Worm (Caenorhabditis elegans): ENCODE data around the gene cutl-22.

Gene cutl-22

DNA sequence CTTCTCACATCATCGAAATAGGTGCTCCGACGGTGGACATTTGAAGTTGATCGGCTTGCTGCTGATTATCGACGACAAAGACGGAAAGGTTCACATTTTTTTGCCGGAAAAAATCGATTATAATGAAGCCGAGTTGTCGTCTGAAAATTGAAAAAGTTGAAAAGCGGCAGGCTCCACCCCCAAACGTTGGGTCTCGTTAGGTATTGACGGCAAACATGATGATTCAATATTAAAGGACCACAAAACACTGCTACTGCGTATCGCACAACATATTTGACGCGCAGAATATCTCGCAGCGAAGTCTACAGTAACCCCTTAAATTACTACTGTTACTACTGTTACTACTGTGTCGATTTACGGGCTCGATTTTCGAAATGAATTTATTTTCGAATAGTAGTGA lies 16.7 kb downstream of the cutl-22 start:
- TF ChIP-seq lsy-12 (tag; optimal IDR thresholded peaks at IDR 0.05): peak; percentile 70
- TF ChIP-seq ama-1 (optimal IDR thresholded peaks at IDR 0.05): peak; percentile 75
- no peak for TF ChIP-seq unc-39 (tag; optimal IDR thresholded peaks at IDR 0.05)
- peak; percentile 33 for TF ChIP-seq nhr-43 (tag; optimal IDR thresholded peaks at IDR 0.05; ENCODE audit: poor library complexity, severe bottlenecking)
- TF ChIP-seq ztf-4 (tag; optimal IDR thresholded peaks at IDR 0.05): peak; percentile 64

DNA sequence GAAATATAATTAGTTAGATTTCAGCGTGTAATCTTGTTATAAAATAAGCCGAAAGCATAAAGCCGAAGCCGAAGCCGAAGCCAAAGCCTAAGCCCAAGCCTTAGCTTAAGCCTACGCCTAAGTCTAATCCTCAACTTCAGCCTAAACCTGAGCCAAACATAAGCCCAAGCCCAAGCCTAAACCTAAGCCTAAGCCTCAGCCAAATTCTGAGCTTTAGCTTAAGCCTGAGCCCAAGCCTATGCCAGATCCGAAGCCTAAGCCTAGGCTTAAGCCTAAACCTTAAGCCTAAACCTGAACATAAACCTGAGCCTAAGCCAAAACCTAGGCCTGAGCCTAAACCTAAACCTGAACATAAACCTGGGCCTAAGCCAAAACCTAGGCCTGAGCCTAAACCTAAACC lies 19.2 kb downstream of the cutl-22 start:
- TF ChIP-seq daf-12 (tag; optimal IDR thresholded peaks at IDR 0.05): no peak
- TF ChIP-seq lsy-12 (tag; optimal IDR thresholded peaks at IDR 0.05): no peak
- no peak for TF ChIP-seq hmg-11 (tag; optimal IDR thresholded peaks at IDR 0.05)
- TF ChIP-seq nhr-12 (tag; optimal IDR thresholded peaks at IDR 0.05): no peak

- TF ChIP-seq egl-5 (tag; optimal IDR thresholded peaks at IDR 0.05) (no peak), nhr-25 (tag; optimal IDR thresholded peaks at IDR 0.05) (peak; percentile 12)
Observed at ce11 chrV:1164196-1164691, 22.7 kb downstream of the cutl-22 start, which contains the start of gene T21H3.5. T21H3.5 (minus strand) TSS chrV:1164293.

- TF ChIP-seq nhr-25 (tag; optimal IDR thresholded peaks at IDR 0.05) (no peak), ama-1 (optimal IDR thresholded peaks at IDR 0.05) (no peak), lin-15B (tag; optimal IDR thresholded peaks at IDR 0.05) (no peak), nhr-237 (tag; optimal IDR thresholded peaks at IDR 0.05) (no peak), ZK546.5 (tag; optimal IDR thresholded peaks at IDR 0.05) (no peak), zag-1 (tag; optimal IDR thresholded peaks at IDR 0.05) (no peak), mml-1 (tag; optimal IDR thresholded peaks at IDR 0.05) (no peak)
Observed at ce11 chrV:1165090-1165761, 23.7 kb downstream of the cutl-22 start, which contains the start of gene ptr-16. ptr-16 (plus strand) TSS chrV:1165711.

DNA sequence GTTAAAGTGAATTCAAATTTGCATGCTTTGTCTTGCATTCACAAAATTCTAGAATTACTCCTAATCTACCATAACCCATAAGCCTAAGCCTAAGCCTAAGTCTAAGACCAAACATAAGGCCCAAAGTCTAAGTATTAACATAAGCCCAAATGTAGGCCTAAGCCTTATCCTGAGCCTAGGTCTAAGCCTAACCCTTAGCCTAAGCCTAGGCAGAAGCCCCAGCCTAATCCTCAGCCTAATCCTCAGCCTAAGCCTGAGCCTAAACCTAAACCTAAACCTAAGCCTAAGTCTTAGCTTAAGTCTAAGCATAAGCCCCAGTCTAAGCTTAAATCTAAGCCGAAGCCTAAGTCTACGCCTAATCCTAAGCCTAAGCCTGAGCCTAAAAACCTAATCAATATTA lies 29.1 kb downstream of the cutl-22 start:
- TF ChIP-seq elt-3 (tag; optimal IDR thresholded peaks at IDR 0.05): no peak

DNA sequence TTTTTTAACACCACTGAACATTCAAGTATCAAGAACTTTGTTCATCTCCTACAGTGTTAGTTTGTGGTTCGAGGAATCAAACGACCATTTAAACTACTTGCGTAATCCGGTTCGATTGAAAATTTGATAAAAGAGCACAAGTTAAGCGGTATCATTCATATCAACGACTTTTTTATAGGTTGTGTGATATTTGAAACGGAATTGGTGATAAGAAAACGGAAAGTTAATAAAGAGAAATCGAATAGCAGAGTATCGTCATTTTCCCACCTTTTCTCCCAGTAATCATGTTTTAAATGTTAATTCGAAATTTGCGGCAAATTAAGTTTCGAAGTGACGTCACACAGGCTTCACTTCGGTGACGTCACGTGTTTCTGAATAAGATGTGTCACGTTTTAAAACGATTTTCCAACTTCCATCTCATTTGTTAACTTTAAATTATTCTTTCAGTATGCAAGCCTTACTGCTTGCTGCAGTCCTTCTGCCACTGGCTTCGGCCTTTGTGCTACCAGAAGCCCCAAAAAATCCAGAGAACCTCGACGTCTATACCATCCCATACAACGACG lies 34.8 kb downstream of the cutl-22 start, which contains the start of gene T21H3.1:
T21H3.1 (plus strand) TSS at position 448 of the 563 bp plus-strand sequence.
- no peak for TF ChIP-seq nhr-23 (tag; optimal IDR thresholded peaks at IDR 0.05)
- no peak for TF ChIP-seq lin-39 (tag; optimal IDR thresholded peaks at IDR 0.05)
- peak; percentile 44 for TF ChIP-seq jun-1 (tag; optimal IDR thresholded peaks at IDR 0.05)
- TF ChIP-seq snpc-4 (tag; optimal IDR thresholded peaks at IDR 0.05): no peak
- peak; percentile 96 for TF ChIP-seq elt-2 (tag; optimal IDR thresholded peaks at IDR 0.05)
- TF ChIP-seq pqm-1 (tag; optimal IDR thresholded peaks at IDR 0.05): peak; percentile 95
- TF ChIP-seq fkh-10 (GFP tag; optimal IDR thresholded peaks at IDR 0.05): no peak

- TF ChIP-seq elt-2 (tag; optimal IDR thresholded peaks at IDR 0.05) (peak; percentile 12), fos-1 (tag; optimal IDR thresholded peaks at IDR 0.05) (no peak)
Observed at ce11 chrV:1179279-1179678, 37.7 kb downstream of the cutl-22 start, which contains the start of gene F25A2.1. F25A2.1 (plus strand) TSS chrV:1179579.

- TF ChIP-seq pqm-1 (tag; optimal IDR thresholded peaks at IDR 0.05) (no peak), aly-2 (tag; optimal IDR thresholded peaks at IDR 0.05) (no peak), fkh-10 (GFP tag; optimal IDR thresholded peaks at IDR 0.05) (no peak), ceh-9 (tag; optimal IDR thresholded peaks at IDR 0.05) (no peak), egl-27 (tag; optimal IDR thresholded peaks at IDR 0.05) (no peak), ztf-11 (tag; optimal IDR thresholded peaks at IDR 0.05) (no peak), ceh-28 (tag; optimal IDR thresholded peaks at IDR 0.05) (no peak), elt-1 (tag; optimal IDR thresholded peaks at IDR 0.05) (no peak), nfya-1 (tag; optimal IDR thresholded peaks at IDR 0.05; ENCODE audit: insufficient read depth) (peak; percentile 56), mdl-1 (tag; optimal IDR thresholded peaks at IDR 0.05) (no peak), fkh-2 (tag; optimal IDR thresholded peaks at IDR 0.05) (no peak), elt-2 (tag; optimal IDR thresholded peaks at IDR 0.05) (peak; percentile 16), nhr-23 (tag; optimal IDR thresholded peaks at IDR 0.05) (peak; percentile 83), nhr-25 (tag; optimal IDR thresholded peaks at IDR 0.05) (no peak), ztf-4 (tag; optimal IDR thresholded peaks at IDR 0.05) (no peak), nhr-28 (tag; optimal IDR thresholded peaks at IDR 0.05) (no peak), nhr-12 (tag; optimal IDR thresholded peaks at IDR 0.05) (no peak), egl-5 (tag; optimal IDR thresholded peaks at IDR 0.05) (peak; percentile 22), unc-39 (tag; optimal IDR thresholded peaks at IDR 0.05) (no peak), nhr-43 (tag; optimal IDR thresholded peaks at IDR 0.05; ENCODE audit: poor library complexity, severe bottlenecking) (no peak), hmg-11 (tag; optimal IDR thresholded peaks at IDR 0.05) (peak; percentile 50), pha-4 (tag; optimal IDR thresholded peaks at IDR 0.05) (peak; percentile 87), elt-3 (tag; optimal IDR thresholded peaks at IDR 0.05) (no peak), lin-39 (tag; optimal IDR thresholded peaks at IDR 0.05) (no peak), lin-15B (tag; optimal IDR thresholded peaks at IDR 0.05) (peak; percentile 76)
Observed at ce11 chrV:1195995-1196394, 54.5 kb downstream of the cutl-22 start, which contains the start of the genes wrb-1 and Y50D4A.4. wrb-1 (plus strand) TSS chrV:1196072. Y50D4A.4 (minus strand) TSS chrV:1196127.
